Worm (Caenorhabditis elegans) whole organism, L4 larva: ENCODE data around the gene sel-12.

ENCODE experiments used
- F37D6.2 ChIP-seq: sonication (generic microtip); optimal IDR thresholded peaks from 2 replicates; lab custom pipeline; 2016; ENCODE audit warnings: mild to moderate bottlenecking, missing genetic modification characterization, missing compliant biosample characterization
- F49E8.2 ChIP-seq: sonication (generic microtip); optimal IDR thresholded peaks from 2 replicates; lab custom pipeline; 2016; ENCODE audit warnings: missing compliant biosample characterization, mild to moderate bottlenecking, missing genetic modification characterization, borderline replicate concordance
- aha-1 ChIP-seq: fragments of 150-350 bp; peaks from one replicate; lab custom pipeline; 2014; ENCODE audit warnings: missing biosample characterization, missing genetic modification characterization
- aly-2 ChIP-seq: sonication (generic microtip); optimal IDR thresholded peaks from 2 replicates; lab custom pipeline; 2018; ENCODE audit warnings: missing biosample characterization, missing genetic modification characterization
- ceh-28 ChIP-seq: fragments of 150-350 bp; optimal IDR thresholded peaks from 2 replicates; lab custom pipeline; 2014; ENCODE audit warnings: missing biosample characterization, missing genetic modification reagents, missing genetic modification characterization
- ceh-32 ChIP-seq: sonication (generic microtip); optimal IDR thresholded peaks from 2 replicates; lab custom pipeline; 2016; ENCODE audit warnings: mild to moderate bottlenecking, missing genetic modification characterization, missing compliant biosample characterization; ENCODE audit not compliant: poor library complexity
- ctbp-1 ChIP-seq: fragments of 200-800 bp; sonication (Bioruptor generic); IDR thresholded peaks from 2 replicates; pipeline ENCODE4 v1.3.6; 2022; ENCODE audit warnings: missing genetic modification reagents, missing genetic modification characterization, missing compliant biosample characterization
- daf-16 ChIP-seq, 3 experiments: sonication (generic microtip); optimal IDR thresholded peaks; 2 replicates each; lab custom pipeline; 2016 to 2017; ENCODE audit warnings: missing genetic modification characterization in 3 of 3, missing genetic modification reagents in 3 of 3, mild to moderate bottlenecking in 2 of 3, missing compliant biosample characterization in 2 of 3, missing biosample characterization in 1 of 3, moderate library complexity in 1 of 3
- egl-43 ChIP-seq: fragments of 200-800 bp; sonication (Bioruptor generic); IDR thresholded peaks from 2 replicates; pipeline ENCODE4 v1.3.6; 2022; ENCODE audit warnings: missing genetic modification reagents, missing genetic modification characterization, missing compliant biosample characterization
- mes-2 ChIP-seq: sonication (generic microtip); optimal IDR thresholded peaks from 2 replicates; lab custom pipeline; 2016; ENCODE audit warnings: missing genotype, mild to moderate bottlenecking, missing genetic modification characterization, missing compliant biosample characterization; ENCODE audit not compliant: poor library complexity, severe bottlenecking
- mxl-2 ChIP-seq: fragments of 200-800 bp; sonication (Bioruptor generic); conservative IDR thresholded peaks from 2 replicates; pipeline ENCODE4 v1.3.6; 2022; ENCODE audit warnings: missing genetic modification reagents, missing genetic modification characterization, missing compliant biosample characterization
- nhr-102 ChIP-seq: sonication (generic microtip); optimal IDR thresholded peaks from 2 replicates; lab custom pipeline; 2016; ENCODE audit warnings: mild to moderate bottlenecking, missing genetic modification characterization, moderate library complexity, missing compliant biosample characterization
- nhr-42 ChIP-seq: fragments of 200-800 bp; sonication (Bioruptor generic); IDR thresholded peaks from 2 replicates; pipeline ENCODE4 v1.3.6; 2022; ENCODE audit warnings: missing genetic modification characterization, missing compliant biosample characterization
- nhr-48 ChIP-seq: sonication (generic microtip); optimal IDR thresholded peaks from 2 replicates; lab custom pipeline; 2016; ENCODE audit warnings: mild to moderate bottlenecking, missing genetic modification characterization, missing compliant biosample characterization
- pqm-1 ChIP-seq: sonication (generic microtip); optimal IDR thresholded peaks from 2 replicates; lab custom pipeline; 2017; ENCODE audit warnings: missing biosample characterization, missing genetic modification characterization
- tra-1 ChIP-seq: fragments of 200-800 bp; sonication (Bioruptor generic); IDR thresholded peaks from 2 replicates; pipeline ENCODE4 v1.3.6; 2022; ENCODE audit warnings: missing genetic modification reagents, missing genetic modification characterization, missing compliant biosample characterization
- unc-39 ChIP-seq: sonication (generic microtip); optimal IDR thresholded peaks from 2 replicates; lab custom pipeline; 2017; ENCODE audit warnings: missing biosample characterization, missing genetic modification characterization
- unc-62 ChIP-seq, 3 experiments: fragments of 150-350 bp in 1 of 3; sonication (generic microtip); optimal IDR thresholded peaks in 2 of 3; peaks in 1 of 3; 1 replicate in 1 of 3; 2 replicates in 2 of 3; lab custom pipeline; 2014 to 2017; ENCODE audit warnings: missing biosample characterization in 3 of 3, missing genetic modification characterization in 3 of 3, missing genetic modification reagents in 3 of 3, missing genotype in 1 of 3
- ztf-11 ChIP-seq: fragments of 150-350 bp; optimal IDR thresholded peaks from 2 replicates; lab custom pipeline; 2014; ENCODE audit warnings: missing biosample characterization, missing genetic modification characterization

The sel-12 gene

ce11 chrX:957581-957980 lies 41.9 kb downstream of the sel-12 start, which contains the start of gene chil-10:
chil-10 (plus strand) TSS chrX:957881.
- TF ChIP-seq nhr-102 (tag; lab: Kevin White, UChicago): no peak
- no peak for TF ChIP-seq tra-1 (GFP tag; lab: Robert Waterston, UW)
- TF ChIP-seq ceh-28 (tag; lab: Kevin White, UChicago): no peak
- TF ChIP-seq egl-43 (GFP tag; lab: Robert Waterston, UW): no peak
- no peak for TF ChIP-seq ztf-11
- TF ChIP-seq mes-2 (tag; lab: Kevin White, UChicago): no peak
- peak; percentile 6 for TF ChIP-seq aha-1 (tag; lab: Kevin White, UChicago)
- TF ChIP-seq pqm-1 (tag; lab: Kevin White, UChicago): no peak

- TF ChIP-seq aha-1 (tag; lab: Kevin White, UChicago) (no peak), unc-62 (GFP tag; optimal IDR thresholded peaks at IDR 0.05 in 1 of 2; lab: Kevin White, UChicago) (peak in 1 of 2 experiments; percentile 94), unc-62 (tag; optimal IDR thresholded peaks at IDR 0.05; lab: Kevin White, UChicago) (no peak)
Measured at ce11 chrX:960139-960538, 44.5 kb downstream of the sel-12 start.

- no peak for TF ChIP-seq F37D6.2 (tag; lab: Kevin White, UChicago)
- TF ChIP-seq nhr-42 (GFP tag; lab: Robert Waterston, UW): no peak
- TF ChIP-seq mxl-2 (GFP tag; lab: Robert Waterston, UW): no peak
- no peak for TF ChIP-seq daf-16 (GFP tag; optimal IDR thresholded peaks at IDR 0.05; lab: Kevin White, UChicago)
- TF ChIP-seq daf-16 (tag; optimal IDR thresholded peaks at IDR 0.05; lab: Kevin White, UChicago): no peak
- no peak for TF ChIP-seq aly-2 (tag; lab: Kevin White, UChicago)
- no peak for TF ChIP-seq ztf-11
- no peak for TF ChIP-seq ceh-32 (tag; lab: Kevin White, UChicago)
- TF ChIP-seq unc-39: no peak
- TF ChIP-seq ctbp-1: no peak
- no peak for TF ChIP-seq F49E8.2 (tag; lab: Kevin White, UChicago)
- no peak for TF ChIP-seq nhr-48 (tag; lab: Kevin White, UChicago)
Measured at ce11 chrX:963171-963570, 47.5 kb downstream of the sel-12 start, which contains the start of gene ncs-1. ncs-1 (minus strand) TSS chrX:963271.
